Fruit fly (Drosophila melanogaster) whole organism, embryonic: ENCODE results near the gene CG31560.
A peak's percentile ranks its signal among the peaks of the same experiment; 100 is the strongest.

ENCODE experiments used
- Adf1 ChIP-seq: fragments of 200-800 bp; sonication (Bioruptor generic); IDR thresholded peaks from 2 replicates; pipeline ENCODE4 v1.3.6; 2022; ENCODE audit warnings: missing biosample characterization, missing genetic modification characterization
- Bdp1 ChIP-seq: fragments of 200-800 bp; sonication (Bioruptor generic); optimal IDR thresholded peaks from 3 replicates; lab custom pipeline; 2016; ENCODE audit warnings: missing biosample characterization, missing genetic modification characterization
- CG10209 ChIP-seq: fragments of 200-800 bp; sonication (Bioruptor generic); optimal IDR thresholded peaks from 3 replicates; lab custom pipeline; 2017; ENCODE audit warnings: missing biosample characterization, mild to moderate bottlenecking, missing genetic modification characterization, missing genetic modification reagents
- CG10267 ChIP-seq: fragments of 200-800 bp; sonication (Bioruptor generic); optimal IDR thresholded peaks from 2 replicates; lab custom pipeline; 2018; ENCODE audit warnings: missing biosample characterization, mild to moderate bottlenecking, missing genetic modification characterization, moderate library complexity
- CG10543 ChIP-seq: fragments of 200-800 bp; sonication (Bioruptor generic); optimal IDR thresholded peaks from 3 replicates; lab custom pipeline; 2017; ENCODE audit warnings: missing biosample characterization, mild to moderate bottlenecking, missing genetic modification characterization, moderate library complexity
- CG12744 ChIP-seq: fragments of 200-800 bp; sonication (Bioruptor generic); optimal IDR thresholded peaks from 2 replicates; lab custom pipeline; 2016; ENCODE audit warnings: missing biosample characterization, missing genetic modification characterization
- CG15011 ChIP-seq: fragments of 200-800 bp; sonication (Bioruptor generic); optimal IDR thresholded peaks from 3 replicates; lab custom pipeline; 2018; ENCODE audit warnings: missing biosample characterization, mild to moderate bottlenecking, missing genetic modification characterization
- CG17186 ChIP-seq: fragments of 200-800 bp; sonication (Bioruptor generic); optimal IDR thresholded peaks from 3 replicates; lab custom pipeline; 2017; ENCODE audit warnings: missing biosample characterization, missing genetic modification reagents, missing genetic modification characterization
- CG17328 ChIP-seq: fragments of 200-800 bp; sonication (Bioruptor generic); IDR thresholded peaks from 2 replicates; pipeline ENCODE4 v1.3.6; 2022; ENCODE audit warnings: missing biosample characterization, missing genetic modification characterization
- CG17361 ChIP-seq: fragments of 200-800 bp; sonication (Bioruptor generic); IDR thresholded peaks from 3 replicates; pipeline ENCODE4 v1.3.6; 2022; ENCODE audit warnings: missing biosample characterization, missing genetic modification characterization
- CG17802 ChIP-seq: fragments of 200-800 bp; sonication (Bioruptor generic); optimal IDR thresholded peaks from 2 replicates; lab custom pipeline; 2018; ENCODE audit warnings: missing biosample characterization, mild to moderate bottlenecking, missing genetic modification characterization, moderate library complexity
- CG18599 ChIP-seq: fragments of 200-800 bp; sonication (Bioruptor generic); optimal IDR thresholded peaks from 3 replicates; lab custom pipeline; 2017; ENCODE audit warnings: missing biosample characterization, missing genetic modification characterization, mild to moderate bottlenecking, moderate library complexity, missing genetic modification reagents
- CG18764 ChIP-seq: fragments of 200-800 bp; sonication (Bioruptor generic); optimal IDR thresholded peaks from 3 replicates; lab custom pipeline; 2016; ENCODE audit warnings: missing biosample characterization, missing genetic modification characterization
- CG2889 ChIP-seq: fragments of 200-800 bp; sonication (Bioruptor generic); IDR thresholded peaks from 3 replicates; pipeline ENCODE4 v1.3.6; 2022; ENCODE audit warnings: missing biosample characterization, missing genetic modification characterization
- CG32772 ChIP-seq: fragments of 200-800 bp; sonication (Bioruptor generic); IDR thresholded peaks from 2 replicates; pipeline ENCODE4 v1.3.6; 2022; ENCODE audit warnings: missing biosample characterization, missing genetic modification characterization
- CG34422 ChIP-seq: fragments of 200-800 bp; sonication (Bioruptor generic); IDR thresholded peaks from 3 replicates; pipeline ENCODE4 v1.3.6; 2022; ENCODE audit warnings: missing biosample characterization, missing genetic modification characterization
- CG3838 ChIP-seq: fragments of 200-800 bp; sonication (Bioruptor generic); optimal IDR thresholded peaks from 3 replicates; lab custom pipeline; 2016; ENCODE audit warnings: missing biosample characterization, missing genetic modification characterization
- CG4617 ChIP-seq: fragments of 200-800 bp; sonication (Bioruptor generic); optimal IDR thresholded peaks from 3 replicates; lab custom pipeline; 2016; ENCODE audit warnings: missing biosample characterization, missing genetic modification characterization, borderline replicate concordance
- CG6791 ChIP-seq: fragments of 200-800 bp; sonication (Bioruptor generic); IDR thresholded peaks from 3 replicates; pipeline ENCODE4 v1.3.6; 2022; ENCODE audit warnings: missing biosample characterization, missing genetic modification characterization; ENCODE audit not compliant: partially characterized antibody
- CG7987 ChIP-seq: fragments of 200-800 bp; sonication (Bioruptor generic); optimal IDR thresholded peaks from 2 replicates; lab custom pipeline; 2018; ENCODE audit warnings: missing biosample characterization, mild to moderate bottlenecking, missing genetic modification characterization, moderate library complexity
- CG8089 ChIP-seq: fragments of 200-800 bp; sonication (Bioruptor generic); optimal IDR thresholded peaks from 3 replicates; lab custom pipeline; 2016; ENCODE audit warnings: missing biosample characterization, missing genetic modification characterization
- CG8290 ChIP-seq, 3 experiments: fragments of 200-800 bp; sonication (Bioruptor generic); optimal IDR thresholded peaks; 2 replicates each; lab custom pipeline; 2016 to 2019; ENCODE audit warnings: missing biosample characterization in 3 of 3, missing genetic modification characterization in 3 of 3, mild to moderate bottlenecking in 2 of 3, moderate library complexity in 1 of 3
- D ChIP-seq, 2 experiments: fragments of 200-800 bp in 1 of 2; fragments of >200 bp in 1 of 2; sonication (Bioruptor generic) in 1 of 2; optimal IDR thresholded peaks; 2 replicates in 1 of 2; 3 replicates in 1 of 2; lab custom pipeline; 2017; ENCODE audit warnings: mild to moderate bottlenecking in 1 of 2, missing biosample characterization in 1 of 2, missing genetic modification characterization in 1 of 2, missing genetic modification reagents in 1 of 2
- D19B ChIP-seq: fragments of 200-800 bp; sonication (Bioruptor generic); optimal IDR thresholded peaks from 2 replicates; lab custom pipeline; 2017; ENCODE audit warnings: missing biosample characterization, mild to moderate bottlenecking, missing genetic modification characterization
- Dek ChIP-seq: fragments of 200-800 bp; sonication (Bioruptor generic); optimal IDR thresholded peaks from 3 replicates; lab custom pipeline; 2019; ENCODE audit warnings: missing biosample characterization, mild to moderate bottlenecking, missing genetic modification characterization, moderate library complexity
- Drgx ChIP-seq: fragments of 200-800 bp; sonication (Bioruptor generic); IDR thresholded peaks from 2 replicates; pipeline ENCODE4 v1.3.6; 2022; ENCODE audit warnings: missing biosample characterization, missing genetic modification characterization
- HLH54F ChIP-seq: fragments of 200-800 bp; sonication (Bioruptor generic); optimal IDR thresholded peaks from 3 replicates; lab custom pipeline; 2016; ENCODE audit warnings: missing biosample characterization, missing genetic modification characterization
- Lhr ChIP-seq: fragments of 200-800 bp; sonication (Bioruptor generic); optimal IDR thresholded peaks from 3 replicates; lab custom pipeline; 2017; ENCODE audit warnings: mild to moderate bottlenecking, missing biosample characterization, missing genetic modification reagents, missing genetic modification characterization
- Lim3 ChIP-seq: fragments of 200-800 bp; sonication (Bioruptor generic); IDR thresholded peaks from 2 replicates; pipeline ENCODE4 v1.3.6; 2022; ENCODE audit warnings: missing biosample characterization, missing genetic modification characterization
- Mad ChIP-seq: fragments of 200-800 bp; sonication (Bioruptor generic); optimal IDR thresholded peaks from 2 replicates; lab custom pipeline; 2016; ENCODE audit warnings: missing biosample characterization, missing genetic modification characterization
- Mrtf ChIP-seq: fragments of 200-800 bp; sonication (Bioruptor generic); IDR thresholded peaks from 3 replicates; pipeline ENCODE4 v1.3.6; 2022; ENCODE audit warnings: missing biosample characterization, missing genetic modification characterization
- Nf-YC ChIP-seq: fragments of 200-800 bp; optimal IDR thresholded peaks from 3 replicates; lab custom pipeline; 2019; ENCODE audit warnings: missing biosample characterization, mild to moderate bottlenecking, missing genetic modification characterization, moderate library complexity
- cwo ChIP-seq: fragments of 200-800 bp; sonication (Bioruptor generic); optimal IDR thresholded peaks from 3 replicates; lab custom pipeline; 2017; ENCODE audit warnings: missing biosample characterization, missing genetic modification characterization, mild to moderate bottlenecking, moderate library complexity, missing genetic modification reagents
- dm ChIP-seq: fragments of 200-800 bp; sonication (Bioruptor generic); optimal IDR thresholded peaks from 3 replicates; lab custom pipeline; 2016; ENCODE audit warnings: missing biosample characterization, missing genetic modification characterization
- fd96Cb ChIP-seq: fragments of 200-800 bp; sonication (Bioruptor generic); optimal IDR thresholded peaks from 2 replicates; lab custom pipeline; 2018; ENCODE audit warnings: missing biosample characterization, mild to moderate bottlenecking, missing genetic modification characterization, moderate library complexity
- gfzf ChIP-seq: fragments of 200-800 bp; sonication (Bioruptor generic); optimal IDR thresholded peaks from 2 replicates; lab custom pipeline; 2016; ENCODE audit warnings: missing biosample characterization, mild to moderate bottlenecking, missing genetic modification characterization, moderate library complexity
- gsb ChIP-seq: fragments of 200-800 bp; sonication (Bioruptor generic); IDR thresholded peaks from 2 replicates; pipeline ENCODE4 v1.3.6; 2022; ENCODE audit warnings: missing biosample characterization, missing genetic modification characterization
- hkb ChIP-seq, 2 experiments: fragments of 200-800 bp in 1 of 2; fragments of >200 bp in 1 of 2; sonication (Bioruptor generic) in 1 of 2; IDR thresholded peaks in 1 of 2; optimal IDR thresholded peaks in 1 of 2; 2 replicates each; pipeline versions ENCODE4 v1.3.6 to Lab custom; 2017 to 2022; ENCODE audit warnings: missing biosample characterization in 1 of 2, missing genetic modification characterization in 1 of 2
- kay ChIP-seq: fragments of 200-800 bp; sonication (Bioruptor generic); optimal IDR thresholded peaks from 2 replicates; lab custom pipeline; 2016; ENCODE audit warnings: missing biosample characterization, missing genetic modification characterization
- nmo ChIP-seq: fragments of 200-800 bp; sonication (Bioruptor generic); optimal IDR thresholded peaks from 2 replicates; lab custom pipeline; 2018; ENCODE audit warnings: missing biosample characterization, mild to moderate bottlenecking, missing genetic modification characterization, moderate library complexity
- salm ChIP-seq: fragments of 200-800 bp; sonication (Bioruptor generic); optimal IDR thresholded peaks from 2 replicates; lab custom pipeline; 2018; ENCODE audit warnings: missing biosample characterization, mild to moderate bottlenecking, missing genetic modification characterization
- twi ChIP-seq: fragments of 200-800 bp; optimal IDR thresholded peaks from 2 replicates; lab custom pipeline; 2019; ENCODE audit warnings: missing biosample characterization, mild to moderate bottlenecking, missing genetic modification characterization, moderate library complexity
- unpg ChIP-seq: fragments of 200-800 bp; sonication (Bioruptor generic); optimal IDR thresholded peaks from 3 replicates; lab custom pipeline; 2018; ENCODE audit warnings: missing biosample characterization, mild to moderate bottlenecking, missing genetic modification characterization, moderate library complexity
- z ChIP-seq: fragments of 200-800 bp; sonication (Bioruptor generic); IDR thresholded peaks from 3 replicates; pipeline ENCODE4 v1.3.6; 2022; ENCODE audit warnings: missing biosample characterization, missing genetic modification characterization

The CG31560 gene

dm6 chr3R:6352893-6353623 is 43.3 kb downstream of the CG31560 start (continued):
- peak; percentile 83 for TF ChIP-seq Adf1
- peak; percentile 9 for TF ChIP-seq unpg

DNA sequence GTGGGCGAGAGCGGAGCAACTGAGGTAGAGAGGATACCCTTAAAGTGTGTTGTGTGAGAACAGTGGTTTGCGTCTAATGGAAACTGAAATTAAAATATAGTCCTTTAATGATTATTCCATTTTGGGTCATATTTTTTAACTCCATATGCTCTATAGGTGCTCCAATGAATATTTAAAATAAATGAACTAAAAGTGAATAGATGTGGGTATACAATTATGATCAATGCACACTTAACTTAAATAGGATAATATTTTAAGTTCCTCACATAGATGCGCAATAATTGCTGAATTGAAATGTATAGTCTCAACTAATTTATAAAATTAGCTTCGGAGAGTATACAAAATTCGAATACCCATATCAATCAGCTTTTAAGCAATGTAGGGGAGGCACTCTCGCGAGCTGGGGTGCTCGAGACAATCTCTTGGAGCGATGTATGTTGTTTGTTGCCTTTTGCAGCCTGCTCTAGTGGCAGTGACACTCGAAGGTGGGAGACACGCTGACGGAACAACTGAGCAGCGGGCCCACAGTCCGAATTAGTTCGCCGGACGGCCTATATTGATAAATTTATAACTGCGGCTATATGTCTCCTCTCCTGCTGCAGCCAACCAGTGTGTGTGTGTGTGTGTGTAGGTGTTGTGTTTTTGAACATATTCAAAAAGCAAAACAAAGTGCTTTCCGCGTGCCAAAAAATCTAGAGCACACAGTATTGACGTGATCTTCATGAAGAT is 44.0 kb downstream of the CG31560 start:
- TF ChIP-seq CG15011 (GFP tag; lab: Kevin White, UChicago) (peak; percentile 77), gfzf (GFP tag; lab: Kevin White, UChicago) (no peak), CG7987 (no peak), CG17328 (peak; percentile 48), HLH54F (GFP tag; lab: Kevin White, UChicago) (peak; percentile 45), CG4617 (GFP tag; lab: Kevin White, UChicago) (peak; percentile 49), CG17361 (GFP tag; lab: Robert Waterston, UW) (no peak; the same call in 1 of the 3 replicates), twi (tag; lab: Kevin White, UChicago) (no peak), CG2889 (no peak), Lhr (GFP tag; lab: Kevin White, UChicago) (peak; percentile 30), kay (peak; percentile 57), Lim3 (GFP tag; lab: Robert Waterston, UW) (no peak), Bdp1 (GFP tag; lab: Kevin White, UChicago) (peak; percentile 53), Drgx (GFP tag; lab: Robert Waterston, UW) (peak; percentile 74), CG18764 (GFP tag; lab: Kevin White, UChicago) (peak; percentile 68), hkb (optimal IDR thresholded peaks at IDR 0.05; lab: Kevin White, UChicago) (no peak), hkb (GFP tag; IDR thresholded peaks at IDR 0.05; lab: Robert Waterston, UW) (peak; percentile 67), CG3838 (peak; percentile 79), z (GFP tag; lab: Robert Waterston, UW) (peak; percentile 79), cwo (GFP tag; lab: Kevin White, UChicago) (peak; percentile 71), dm (GFP tag; lab: Kevin White, UChicago) (peak; percentile 49), Nf-YC (tag; lab: Kevin White, UChicago) (no peak), CG12744 (GFP tag; lab: Kevin White, UChicago) (no peak), CG10209 (peak; percentile 86), nmo (GFP tag; lab: Kevin White, UChicago) (peak; percentile 93), D (optimal IDR thresholded peaks at IDR 0.05; lab: Kevin White, UChicago) (no peak), D (GFP tag; optimal IDR thresholded peaks at IDR 0.05; lab: Kevin White, UChicago) (peak; percentile 80), D19B (GFP tag; lab: Kevin White, UChicago) (peak; percentile 66), CG17802 (tag; lab: Kevin White, UChicago) (peak; percentile 28), Mrtf (GFP tag; lab: Robert Waterston, UW) (peak; percentile 59; the same call in 1 of the 3 replicates), CG8290 (GFP tag; optimal IDR thresholded peaks at IDR 0.05; lab: Kevin White, UChicago) (peak; percentile 34), CG8290 (tag; optimal IDR thresholded peaks at IDR 0.05; lab: Kevin White, UChicago) (no peak), Mad (GFP tag; lab: Kevin White, UChicago) (peak; percentile 67), CG10267 (tag; lab: Kevin White, UChicago) (peak; percentile 75), CG34422 (GFP tag; lab: Robert Waterston, UW) (0 out of 3 replicates have a peak, but pooled peaks have one; percentile 23), CG18599 (GFP tag; lab: Kevin White, UChicago) (peak; percentile 82), CG6791 (no peak; the same call in 2 of the 3 replicates), CG8089 (GFP tag; lab: Kevin White, UChicago) (peak; percentile 66), salm (tag; lab: Kevin White, UChicago) (peak; percentile 55), Dek (tag; lab: Kevin White, UChicago) (no peak), CG10543 (peak; percentile 61), CG32772 (peak; percentile 62), fd96Cb (tag; lab: Kevin White, UChicago) (peak; percentile 82), gsb (GFP tag; lab: Robert Waterston, UW) (peak; percentile 61; the same call in 1 of the 2 replicates), CG17186 (GFP tag; lab: Kevin White, UChicago) (peak; percentile 21)
